Fruit fly (Drosophila melanogaster) whole organism, embryonic: ENCODE data around the gene CG14054.

Experiments
- Adf1 ChIP-seq: fragments of 200-800 bp; sonication (Bioruptor generic); IDR thresholded peaks from 2 replicates; pipeline ENCODE4 v1.3.6; 2022; ENCODE audit warnings: missing biosample characterization, missing genetic modification characterization
- Aef1 ChIP-seq: fragments of 200-800 bp; sonication (Bioruptor generic); IDR thresholded peaks from 3 replicates; pipeline ENCODE4 v1.3.6; 2022; ENCODE audit warnings: missing biosample characterization, missing genetic modification characterization
- CG10431 ChIP-seq: fragments of 200-800 bp; sonication (Bioruptor generic); optimal IDR thresholded peaks from 3 replicates; lab custom pipeline; 2018; ENCODE audit warnings: missing biosample characterization, mild to moderate bottlenecking, missing genetic modification characterization
- CG10979 ChIP-seq: fragments of 200-800 bp; sonication (Bioruptor generic); optimal IDR thresholded peaks from 2 replicates; lab custom pipeline; 2018; ENCODE audit warnings: missing biosample characterization, mild to moderate bottlenecking, missing genetic modification characterization, moderate library complexity
- CG11247 ChIP-seq: fragments of 200-800 bp; sonication (Bioruptor generic); IDR thresholded peaks from 2 replicates; pipeline ENCODE4 v1.3.6; 2022; ENCODE audit warnings: missing biosample characterization, missing genetic modification characterization
- CG12299 ChIP-seq: fragments of 200-800 bp; sonication (Bioruptor generic); optimal IDR thresholded peaks from 2 replicates; lab custom pipeline; 2018; ENCODE audit warnings: missing biosample characterization, mild to moderate bottlenecking, missing genetic modification characterization
- CG14965 ChIP-seq: fragments of 200-800 bp; sonication (Bioruptor generic); optimal IDR thresholded peaks from 2 replicates; lab custom pipeline; 2016; ENCODE audit warnings: missing biosample characterization, missing genetic modification characterization, borderline replicate concordance
- CG15269 ChIP-seq: fragments of 200-800 bp; sonication (Bioruptor generic); optimal IDR thresholded peaks from 2 replicates; lab custom pipeline; 2018; ENCODE audit warnings: missing biosample characterization, mild to moderate bottlenecking, missing genetic modification characterization, moderate library complexity
- CG15696 ChIP-seq: fragments of 200-800 bp; sonication (Bioruptor generic); optimal IDR thresholded peaks from 2 replicates; lab custom pipeline; 2019; ENCODE audit warnings: missing biosample characterization, mild to moderate bottlenecking, missing genetic modification characterization, moderate library complexity
- CG17612 ChIP-seq: fragments of 200-800 bp; sonication (Bioruptor generic); IDR thresholded peaks from 2 replicates; pipeline ENCODE4 v1.3.6; 2022; ENCODE audit warnings: missing biosample characterization, missing genetic modification characterization
- CG18262 ChIP-seq: fragments of 200-800 bp; optimal IDR thresholded peaks from 3 replicates; lab custom pipeline; 2019; ENCODE audit warnings: missing biosample characterization, mild to moderate bottlenecking, missing genetic modification characterization, moderate library complexity
- CG18476 ChIP-seq: fragments of 200-800 bp; sonication (Bioruptor generic); optimal IDR thresholded peaks from 2 replicates; lab custom pipeline; 2016; ENCODE audit warnings: missing biosample characterization, mild to moderate bottlenecking, missing genetic modification characterization
- CG2120 ChIP-seq: fragments of 200-800 bp; sonication (Bioruptor generic); optimal IDR thresholded peaks from 3 replicates; lab custom pipeline; 2016; ENCODE audit warnings: missing biosample characterization, missing genetic modification characterization
- CG33557 ChIP-seq: fragments of 200-800 bp; sonication (Bioruptor generic); optimal IDR thresholded peaks from 2 replicates; lab custom pipeline; 2019; ENCODE audit warnings: missing biosample characterization, mild to moderate bottlenecking, missing genetic modification characterization, moderate library complexity
- CG5180 ChIP-seq: fragments of 200-800 bp; sonication (Bioruptor generic); optimal IDR thresholded peaks from 3 replicates; lab custom pipeline; 2017; ENCODE audit warnings: missing biosample characterization, missing genetic modification characterization, mild to moderate bottlenecking, moderate library complexity, missing genetic modification reagents
- CG6654 ChIP-seq: fragments of 200-800 bp; sonication (Bioruptor generic); optimal IDR thresholded peaks from 2 replicates; lab custom pipeline; 2017; ENCODE audit warnings: missing biosample characterization, mild to moderate bottlenecking, missing genetic modification characterization
- CG6765 ChIP-seq: fragments of 200-800 bp; sonication (Bioruptor generic); optimal IDR thresholded peaks from 3 replicates; lab custom pipeline; 2017; ENCODE audit warnings: missing biosample characterization, mild to moderate bottlenecking, missing genetic modification characterization
- CG7987 ChIP-seq: fragments of 200-800 bp; sonication (Bioruptor generic); optimal IDR thresholded peaks from 2 replicates; lab custom pipeline; 2018; ENCODE audit warnings: missing biosample characterization, mild to moderate bottlenecking, missing genetic modification characterization, moderate library complexity
- CG9215 ChIP-seq: fragments of 200-800 bp; sonication (Bioruptor generic); IDR thresholded peaks from 2 replicates; pipeline ENCODE4 v1.3.6; 2022; ENCODE audit warnings: missing biosample characterization, missing genetic modification characterization
- Chrac-16 ChIP-seq: fragments of 200-800 bp; sonication (Bioruptor generic); optimal IDR thresholded peaks from 3 replicates; lab custom pipeline; 2016; ENCODE audit warnings: missing biosample characterization, missing genetic modification characterization
- CoRest ChIP-seq: fragments of 200-800 bp; sonication (Bioruptor generic); optimal IDR thresholded peaks from 3 replicates; lab custom pipeline; 2018; ENCODE audit warnings: missing biosample characterization, mild to moderate bottlenecking, missing genetic modification characterization, moderate library complexity
- Drgx ChIP-seq: fragments of 200-800 bp; sonication (Bioruptor generic); IDR thresholded peaks from 2 replicates; pipeline ENCODE4 v1.3.6; 2022; ENCODE audit warnings: missing biosample characterization, missing genetic modification characterization
- Elba2 ChIP-seq: fragments of 200-800 bp; sonication (Bioruptor generic); optimal IDR thresholded peaks from 3 replicates; lab custom pipeline; 2016; ENCODE audit warnings: missing biosample characterization, missing genetic modification characterization
- HHEX ChIP-seq: fragments of 200-800 bp; sonication (Bioruptor generic); optimal IDR thresholded peaks from 3 replicates; lab custom pipeline; 2017; ENCODE audit warnings: missing biosample characterization, mild to moderate bottlenecking, missing genetic modification characterization, missing genetic modification reagents
- Hr51 ChIP-seq, 2 experiments: fragments of 200-800 bp; sonication (Bioruptor generic); optimal IDR thresholded peaks; 2 replicates in 1 of 2; 3 replicates in 1 of 2; lab custom pipeline; 2016 to 2018; ENCODE audit warnings: missing biosample characterization in 2 of 2, missing genetic modification characterization in 2 of 2, mild to moderate bottlenecking in 1 of 2, moderate library complexity in 1 of 2
- Meics ChIP-seq: fragments of 200-800 bp; sonication (Bioruptor generic); optimal IDR thresholded peaks from 2 replicates; lab custom pipeline; 2017; ENCODE audit warnings: missing biosample characterization, mild to moderate bottlenecking, missing genetic modification characterization
- Ptx1 ChIP-seq: fragments of 200-800 bp; sonication (Bioruptor generic); IDR thresholded peaks from 2 replicates; pipeline ENCODE4 v1.3.6; 2022; ENCODE audit warnings: missing biosample characterization, missing genetic modification characterization
- Scr ChIP-seq: fragments of 200-800 bp; sonication (Bioruptor generic); IDR thresholded peaks from 2 replicates; pipeline ENCODE4 v1.3.6; 2022; ENCODE audit warnings: missing biosample characterization, missing genetic modification characterization; ENCODE audit not compliant: partially characterized antibody
- Side ChIP-seq: fragments of 200-800 bp; sonication (Bioruptor generic); optimal IDR thresholded peaks from 2 replicates; lab custom pipeline; 2016; ENCODE audit warnings: missing biosample characterization, missing genetic modification characterization
- Sry-β ChIP-seq: fragments of 200-800 bp; sonication (Bioruptor generic); optimal IDR thresholded peaks from 2 replicates; lab custom pipeline; 2018; ENCODE audit warnings: missing biosample characterization, mild to moderate bottlenecking, missing genetic modification characterization, moderate library complexity
- TFAM ChIP-seq: fragments of 200-800 bp; sonication (Bioruptor generic); optimal IDR thresholded peaks from 2 replicates; lab custom pipeline; 2017; ENCODE audit warnings: missing biosample characterization, missing genetic modification characterization, inconsistent platforms
- ab ChIP-seq: fragments of 200-800 bp; sonication (Bioruptor generic); optimal IDR thresholded peaks from 2 replicates; lab custom pipeline; 2016; ENCODE audit warnings: missing biosample characterization, missing genetic modification characterization
- br ChIP-seq: fragments of >200 bp; optimal IDR thresholded peaks from 2 replicates; lab custom pipeline; 2017
- cg ChIP-seq: fragments of 200-800 bp; sonication (Bioruptor generic); optimal IDR thresholded peaks from 3 replicates; lab custom pipeline; 2019; ENCODE audit warnings: missing biosample characterization, mild to moderate bottlenecking, missing genetic modification characterization, moderate library complexity
- chinmo ChIP-seq: fragments of 200-800 bp; sonication (Bioruptor generic); IDR thresholded peaks from 4 replicates; pipeline ENCODE4 v1.3.6; 2022; ENCODE audit warnings: missing biosample characterization, missing genetic modification characterization; ENCODE audit not compliant: partially characterized antibody
- crc ChIP-seq: fragments of 200-800 bp; sonication (Bioruptor generic); optimal IDR thresholded peaks from 2 replicates; lab custom pipeline; 2016; ENCODE audit warnings: missing biosample characterization, missing genetic modification characterization
- croc ChIP-seq: fragments of 200-800 bp; sonication (Bioruptor generic); conservative IDR thresholded peaks from 3 replicates; pipeline ENCODE4 v1.3.6; 2022; ENCODE audit warnings: missing biosample characterization, missing genetic modification characterization
- emc ChIP-seq: fragments of 200-800 bp; sonication (Bioruptor generic); optimal IDR thresholded peaks from 2 replicates; lab custom pipeline; 2016; ENCODE audit warnings: missing biosample characterization, missing genetic modification characterization
- ems ChIP-seq: fragments of 200-800 bp; sonication (Bioruptor generic); optimal IDR thresholded peaks from 3 replicates; lab custom pipeline; 2016; ENCODE audit warnings: missing biosample characterization, missing genetic modification characterization
- fd102C ChIP-seq: fragments of 200-800 bp; sonication (Bioruptor generic); optimal IDR thresholded peaks from 2 replicates; lab custom pipeline; 2018; ENCODE audit warnings: missing biosample characterization, mild to moderate bottlenecking, missing genetic modification characterization, moderate library complexity
- gce ChIP-seq: fragments of 200-800 bp; sonication (Bioruptor generic); IDR thresholded peaks from 3 replicates; pipeline ENCODE4 v1.3.6; 2022; ENCODE audit warnings: missing biosample characterization, missing genetic modification characterization
- gcm ChIP-seq: fragments of 200-800 bp; sonication (Bioruptor generic); optimal IDR thresholded peaks from 2 replicates; lab custom pipeline; 2019; ENCODE audit warnings: missing biosample characterization, mild to moderate bottlenecking, missing genetic modification characterization, moderate library complexity
- hkb ChIP-seq, 2 experiments: fragments of 200-800 bp in 1 of 2; fragments of >200 bp in 1 of 2; sonication (Bioruptor generic) in 1 of 2; IDR thresholded peaks in 1 of 2; optimal IDR thresholded peaks in 1 of 2; 2 replicates each; pipeline versions ENCODE4 v1.3.6 to Lab custom; 2017 to 2022; ENCODE audit warnings: missing biosample characterization in 1 of 2, missing genetic modification characterization in 1 of 2
- ken ChIP-seq: fragments of 200-800 bp; sonication (Bioruptor generic); IDR thresholded peaks from 3 replicates; pipeline ENCODE4 v1.3.6; 2022; ENCODE audit warnings: missing biosample characterization, missing genetic modification characterization
- knrl ChIP-seq: fragments of 200-800 bp; sonication (Bioruptor generic); IDR thresholded peaks from 3 replicates; pipeline ENCODE4 v1.3.6; 2022; ENCODE audit warnings: missing biosample characterization, missing genetic modification characterization; ENCODE audit not compliant: partially characterized antibody
- luna ChIP-seq: fragments of 200-800 bp; sonication (Bioruptor generic); optimal IDR thresholded peaks from 2 replicates; lab custom pipeline; 2016; ENCODE audit warnings: missing biosample characterization, missing genetic modification characterization
- maf-S ChIP-seq: fragments of 200-800 bp; sonication (Bioruptor generic); optimal IDR thresholded peaks from 2 replicates; lab custom pipeline; 2016; ENCODE audit warnings: missing biosample characterization, missing genetic modification characterization
- pb ChIP-seq: fragments of 200-800 bp; sonication (Bioruptor generic); optimal IDR thresholded peaks from 3 replicates; lab custom pipeline; 2016; ENCODE audit warnings: missing biosample characterization, missing genetic modification characterization
- sens ChIP-seq: fragments of 200-800 bp; sonication (Bioruptor generic); peaks from one replicate; lab custom pipeline; 2016; ENCODE audit warnings: missing biosample characterization, missing genetic modification characterization
- ttk ChIP-seq: fragments of 200-800 bp; sonication (Bioruptor generic); IDR thresholded peaks from 2 replicates; pipeline ENCODE4 v2.1.2; 2022; ENCODE audit warnings: missing biosample characterization, missing genetic modification characterization
- zf30C ChIP-seq: fragments of 200-800 bp; sonication (Bioruptor generic); optimal IDR thresholded peaks from 3 replicates; lab custom pipeline; 2018; ENCODE audit warnings: missing biosample characterization, mild to moderate bottlenecking, missing genetic modification characterization

The CG14054 gene

dm6 chrX:2083109-2083508, 16.9 kb upstream of the CG14054 start (continued):
- TF ChIP-seq Elba2 (GFP tag; lab: Kevin White, UChicago): no peak
- no peak for TF ChIP-seq TFAM (GFP tag; lab: Kevin White, UChicago)
- TF ChIP-seq ttk (GFP tag; lab: Robert Waterston, UW): no peak
- TF ChIP-seq cg: no peak
- peak; percentile 18 to 42 for TF ChIP-seq Hr51 (GFP tag; optimal IDR thresholded peaks at IDR 0.05; lab: Kevin White, UChicago)
- no peak for TF ChIP-seq CG18262 (tag; lab: Kevin White, UChicago)
- peak; percentile 64 for TF ChIP-seq Ptx1 (GFP tag; lab: Robert Waterston, UW)
- no peak for TF ChIP-seq Side
- peak; percentile 51 for TF ChIP-seq CoRest
- TF ChIP-seq CG6765 (GFP tag; lab: Kevin White, UChicago): no peak
- peak; percentile 53; the same call in 2 of the 3 replicates for TF ChIP-seq Aef1
- no peak for TF ChIP-seq gcm
- no peak for TF ChIP-seq CG10431
- peak; percentile 65 for TF ChIP-seq Meics
- no peak for TF ChIP-seq emc (GFP tag; lab: Kevin White, UChicago)
- no peak for TF ChIP-seq CG6654 (GFP tag; lab: Kevin White, UChicago)
- no peak for TF ChIP-seq Sry-β (GFP tag; lab: Kevin White, UChicago)
- no peak for TF ChIP-seq zf30C (GFP tag; lab: Kevin White, UChicago)
- TF ChIP-seq ken (GFP tag; lab: Robert Waterston, UW): no peak
- TF ChIP-seq CG17612 (GFP tag; lab: Robert Waterston, UW): no peak
- peak; percentile 71 for TF ChIP-seq CG15269
- TF ChIP-seq gce (GFP tag; lab: Robert Waterston, UW): no peak
- TF ChIP-seq croc (GFP tag; lab: Robert Waterston, UW): no peak
- TF ChIP-seq CG9215: peak; percentile 79
- TF ChIP-seq Drgx (GFP tag; lab: Robert Waterston, UW): peak; percentile 94
- TF ChIP-seq CG7987 (GFP tag; lab: Kevin White, UChicago): no peak
- TF ChIP-seq CG11247 (GFP tag; lab: Robert Waterston, UW): peak; percentile 66
- TF ChIP-seq CG33557 (GFP tag; lab: Kevin White, UChicago): no peak
- TF ChIP-seq CG2120: peak; percentile 86
- TF ChIP-seq Adf1 (GFP tag; lab: Robert Waterston, UW): no peak
- no peak for TF ChIP-seq CG10979 (tag; lab: Kevin White, UChicago)
- TF ChIP-seq maf-S (GFP tag; lab: Kevin White, UChicago): no peak
- TF ChIP-seq Scr (GFP tag; lab: Robert Waterston, UW): no peak
- TF ChIP-seq Chrac-16: peak; percentile 48
- no peak for TF ChIP-seq CG12299 (tag; lab: Kevin White, UChicago)
- no peak for TF ChIP-seq hkb (optimal IDR thresholded peaks at IDR 0.05; lab: Kevin White, UChicago)
- no peak; the same call in 1 of the 2 replicates for TF ChIP-seq hkb (GFP tag; IDR thresholded peaks at IDR 0.05; lab: Robert Waterston, UW)
- no peak for TF ChIP-seq pb
- no peak for TF ChIP-seq br (lab: Kevin White, UChicago)
- TF ChIP-seq chinmo (GFP tag; lab: Robert Waterston, UW): no peak
- no peak for TF ChIP-seq CG14965 (GFP tag; lab: Kevin White, UChicago)
- no peak for TF ChIP-seq knrl (GFP tag; lab: Robert Waterston, UW)
- TF ChIP-seq fd102C (GFP tag; lab: Kevin White, UChicago): no peak
- TF ChIP-seq CG15696: no peak
- TF ChIP-seq sens (GFP tag; lab: Kevin White, UChicago): peak; percentile 36
- no peak for TF ChIP-seq CG18476 (GFP tag; lab: Kevin White, UChicago)
- TF ChIP-seq CG5180 (GFP tag; lab: Kevin White, UChicago): no peak
- TF ChIP-seq crc (GFP tag; lab: Kevin White, UChicago): no peak
- no peak for TF ChIP-seq ems
- peak; percentile 21 for TF ChIP-seq luna
- TF ChIP-seq ab: peak; percentile 59
- peak; percentile 58 for TF ChIP-seq HHEX (GFP tag; lab: Kevin White, UChicago)
